Worm (Caenorhabditis elegans): ENCODE measurements around the gene acr-9.

The acr-9 gene

DNA sequence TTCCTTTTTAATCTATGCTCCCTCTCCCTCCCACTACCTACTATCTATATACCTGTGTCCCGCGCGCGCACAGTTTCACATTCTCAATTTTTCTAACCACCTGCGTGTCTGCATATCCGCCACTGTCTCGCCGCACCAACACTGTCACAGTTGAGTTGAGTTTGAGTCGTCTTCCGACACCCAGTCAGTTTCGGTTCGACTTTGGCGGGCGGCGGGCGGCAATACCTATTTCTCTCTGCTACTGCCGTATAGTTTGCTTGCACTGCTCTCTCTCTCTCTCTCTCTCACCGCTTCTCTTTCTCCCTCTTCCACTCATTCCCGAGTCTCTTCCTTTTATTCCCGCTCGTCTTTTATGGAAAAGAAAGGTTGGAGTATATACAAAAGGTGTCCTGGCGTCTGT lies 28.7 kb upstream of the acr-9 start (continued):
- no peak for TF ChIP-seq tag-97 (GFP tag; IDR thresholded peaks at IDR 0.05)
- peak; percentile 7 for TF ChIP-seq mep-1 (tag; optimal IDR thresholded peaks at IDR 0.05)
- TF ChIP-seq nhr-25 (tag; optimal IDR thresholded peaks at IDR 0.05; ENCODE audit: borderline replicate concordance, insufficient read depth), result peak; percentile 24
- TF ChIP-seq snpc-1.2 (GFP tag; IDR thresholded peaks at IDR 0.05), result no peak
- no peak for TF ChIP-seq F10B5.3 (tag; optimal IDR thresholded peaks at IDR 0.05)
- no peak for TF ChIP-seq daf-16 (GFP tag; optimal IDR thresholded peaks at IDR 0.05)
- TF ChIP-seq daf-16 (tag; optimal IDR thresholded peaks at IDR 0.05), result no peak
- no peak for TF ChIP-seq F37D6.2 (tag; optimal IDR thresholded peaks at IDR 0.05)
- no peak for TF ChIP-seq vab-7 (GFP tag; IDR thresholded peaks at IDR 0.05)
- no peak for TF ChIP-seq daf-19 (GFP tag; conservative IDR thresholded peaks at IDR 0.05)
- TF ChIP-seq tra-1 (GFP tag; IDR thresholded peaks at IDR 0.05), result no peak
- TF ChIP-seq ceh-44 (GFP tag; IDR thresholded peaks at IDR 0.05), result no peak
- TF ChIP-seq ceh-62 (tag; optimal IDR thresholded peaks at IDR 0.05), result no peak
- TF ChIP-seq nhr-11 (tag; optimal IDR thresholded peaks at IDR 0.05), result no peak
- TF ChIP-seq arid-1 (GFP tag; conservative IDR thresholded peaks at IDR 0.05), result no peak
- TF ChIP-seq mxl-3 (GFP tag; optimal IDR thresholded peaks at IDR 0.05), result peak; percentile 16
- no peak for TF ChIP-seq mxl-2 (GFP tag; conservative IDR thresholded peaks at IDR 0.05)
- no peak for TF ChIP-seq nhr-10 (tag; optimal IDR thresholded peaks at IDR 0.05)
- TF ChIP-seq cey-2 (tag; optimal IDR thresholded peaks at IDR 0.05; ENCODE audit: borderline replicate concordance, insufficient read depth), result no peak
- TF ChIP-seq lin-13 (GFP tag; optimal IDR thresholded peaks at IDR 0.05), result no peak
- no peak for TF ChIP-seq ceh-28 (tag; optimal IDR thresholded peaks at IDR 0.05)
- TF ChIP-seq dmd-8 (GFP tag; IDR thresholded peaks at IDR 0.05), result no peak
- TF ChIP-seq php-3 (GFP tag; IDR thresholded peaks at IDR 0.05), result no peak
- TF ChIP-seq ZK337.2 (GFP tag; IDR thresholded peaks at IDR 0.05), result no peak
- no peak for TF ChIP-seq zip-2 (tag; optimal IDR thresholded peaks at IDR 0.05)
- peak; percentile 22 for TF ChIP-seq nhr-28 (tag; optimal IDR thresholded peaks at IDR 0.05)
- TF ChIP-seq daf-12 (tag; optimal IDR thresholded peaks at IDR 0.05), result no peak
- no peak for TF ChIP-seq unc-130 (GFP tag; optimal IDR thresholded peaks at IDR 0.05)
- TF ChIP-seq saeg-2 (GFP tag; IDR thresholded peaks at IDR 0.05), result no peak
- no peak for TF ChIP-seq lin-38 (GFP tag; IDR thresholded peaks at IDR 0.05)
- no peak for TF ChIP-seq skn-1 (tag; optimal IDR thresholded peaks at IDR 0.05)
- TF ChIP-seq F49E8.2 (tag; optimal IDR thresholded peaks at IDR 0.05; ENCODE audit: borderline replicate concordance), result no peak
- no peak for TF ChIP-seq hif-1 (tag; optimal IDR thresholded peaks at IDR 0.05)
- peak; percentile 17; the same call in 1 of the 2 replicates for TF ChIP-seq pha-4 (GFP tag; IDR thresholded peaks at IDR 0.05)
- TF ChIP-seq pha-4 (tag; optimal IDR thresholded peaks at IDR 0.05), result no peak
- no peak for TF ChIP-seq dpl-1 (GFP tag; optimal IDR thresholded peaks at IDR 0.05)
- no peak for TF ChIP-seq nhr-76 (tag; optimal IDR thresholded peaks at IDR 0.05)
- TF ChIP-seq D1046.2 (GFP tag; IDR thresholded peaks at IDR 0.05), result no peak
- TF ChIP-seq jun-1 (tag; optimal IDR thresholded peaks at IDR 0.05), result no peak
- TF ChIP-seq dmd-6 (GFP tag; IDR thresholded peaks at IDR 0.05), result peak; percentile 43; the same call in 1 of the 2 replicates
- TF ChIP-seq set-16 (GFP tag; IDR thresholded peaks at IDR 0.05), result peak; percentile 42
- no peak for TF ChIP-seq T20F7.1 (GFP tag; optimal IDR thresholded peaks at IDR 0.05)
- no peak for TF ChIP-seq Y5F2A.4 (GFP tag; optimal IDR thresholded peaks at IDR 0.05)
- TF ChIP-seq lsy-2 (tag; optimal IDR thresholded peaks at IDR 0.05), result no peak
- TF ChIP-seq dve-1 (tag; optimal IDR thresholded peaks at IDR 0.05; ENCODE audit: insufficient read depth), result peak; percentile 50
- TF ChIP-seq lin-1 (GFP tag; IDR thresholded peaks at IDR 0.05), result no peak
- no peak for TF ChIP-seq daf-8 (GFP tag; IDR thresholded peaks at IDR 0.05)
- no peak for TF ChIP-seq madf-9 (GFP tag; conservative IDR thresholded peaks at IDR 0.05)
- no peak for TF ChIP-seq ceh-20 (GFP tag; IDR thresholded peaks at IDR 0.05)
- TF ChIP-seq sdz-12 (GFP tag; optimal IDR thresholded peaks at IDR 0.05), result no peak
- no peak for TF ChIP-seq aha-1 (tag)
- no peak for TF ChIP-seq R02D3.7 (tag; optimal IDR thresholded peaks at IDR 0.05)

All from whole organism, L4 larva.